Fruit fly (Drosophila melanogaster): ENCODE data around the gene side-VI.

DNA sequence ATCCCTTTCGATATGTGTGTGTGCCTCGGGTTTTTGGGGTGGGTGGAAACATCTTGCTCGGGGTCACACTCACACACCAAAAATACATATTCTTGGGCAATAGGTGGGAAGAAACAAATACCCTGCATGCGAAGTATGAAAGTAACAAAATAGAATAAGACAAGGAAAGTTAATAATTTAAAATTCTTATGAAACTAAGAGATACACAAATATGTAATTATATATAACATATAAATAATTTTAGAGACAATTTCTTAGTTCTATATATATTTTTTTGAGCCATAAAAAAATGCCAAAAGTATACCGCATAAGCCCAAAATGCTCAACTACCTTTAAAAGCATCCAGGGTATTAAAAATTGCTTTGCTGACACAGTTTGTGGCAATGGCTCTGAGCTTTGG lies 109.5 kb downstream of the side-VI start:
- TF ChIP-seq CG8478 (optimal IDR thresholded peaks at IDR 0.05), result no peak
- TF ChIP-seq CTCF (optimal IDR thresholded peaks at IDR 0.05), result no peak
